Worm (Caenorhabditis elegans) whole organism, L4 larva: ENCODE data around the gene T10H10.2.

Experiments used
- ama-1 ChIP-seq: fragments of 150-350 bp; optimal IDR thresholded peaks from 2 replicates; lab custom pipeline; 2014; ENCODE audit warnings: inconsistent platforms, mixed read lengths
- fkh-10 ChIP-seq: fragments of 150-350 bp; optimal IDR thresholded peaks from 2 replicates; lab custom pipeline; 2014; ENCODE audit warnings: missing biosample characterization, missing genetic modification reagents, missing genetic modification characterization
- nhr-28 ChIP-seq: fragments of 150-350 bp; optimal IDR thresholded peaks from 2 replicates; lab custom pipeline; 2014; ENCODE audit warnings: missing biosample characterization, missing genetic modification characterization

- TF ChIP-seq ama-1 (lab: Kevin White, UChicago) (no peak), fkh-10 (GFP tag; lab: Kevin White, UChicago) (no peak), nhr-28 (tag; lab: Kevin White, UChicago) (no peak)
These were observed 47.6 kb upstream of the T10H10.2 start, which contains the start of gene AH9.1 for ce11 chrX:2246908-2247307.
